Fruit fly (Drosophila melanogaster) whole organism: ENCODE data around the gene CG3795.

ENCODE experiments used
- Dll ChIP-seq: fragments of >200 bp; optimal IDR thresholded peaks from 2 replicates; lab custom pipeline; 2017
- pan ChIP-seq: fragments of >200 bp; optimal IDR thresholded peaks from 2 replicates; lab custom pipeline; 2017
- psq ChIP-seq: fragments of >200 bp; optimal IDR thresholded peaks from 2 replicates; lab custom pipeline; 2017

- TF ChIP-seq pan (lab: Kevin White, UChicago) (no peak), psq (lab: Kevin White, UChicago) (no peak), Dll (lab: Kevin White, UChicago) (no peak)
Measured at dm6 chrX:1668688-1669087, 41.3 kb downstream of the CG3795 start, which contains the start of gene Mur2B.
